Worm (Caenorhabditis elegans): Measurements from ENCODE around the gene Y22D7AR.2.

Gene Y22D7AR.2

ce11 chrIII:1733412-1733811 lies 27.7 kb downstream of the Y22D7AR.2 start:
- TF ChIP-seq ztf-23 (GFP tag; IDR thresholded peaks at IDR 0.05) (no peak), cog-1 (tag; optimal IDR thresholded peaks at IDR 0.05) (no peak), klf-2 (GFP tag; conservative IDR thresholded peaks at IDR 0.05) (no peak)

ce11 chrIII:1743081-1743480 lies 37.3 kb downstream of the Y22D7AR.2 start:
- no peak for TF ChIP-seq ztf-23 (GFP tag; IDR thresholded peaks at IDR 0.05)
- no peak for TF ChIP-seq med-1 (GFP tag; optimal IDR thresholded peaks at IDR 0.05; ENCODE audit: insufficient read depth)
- no peak for TF ChIP-seq flt-1 (GFP tag; IDR thresholded peaks at IDR 0.05)
- no peak for TF ChIP-seq ref-1 (GFP tag; conservative IDR thresholded peaks at IDR 0.05)
- no peak for TF ChIP-seq tab-1 (GFP tag; IDR thresholded peaks at IDR 0.05)
- TF ChIP-seq klf-2 (GFP tag; conservative IDR thresholded peaks at IDR 0.05): no peak
- no peak for TF ChIP-seq T22C8.4 (GFP tag; IDR thresholded peaks at IDR 0.05)
- no peak for TF ChIP-seq cog-1 (tag; optimal IDR thresholded peaks at IDR 0.05)
- no peak for TF ChIP-seq ztf-29 (GFP tag; IDR thresholded peaks at IDR 0.05)

DNA sequence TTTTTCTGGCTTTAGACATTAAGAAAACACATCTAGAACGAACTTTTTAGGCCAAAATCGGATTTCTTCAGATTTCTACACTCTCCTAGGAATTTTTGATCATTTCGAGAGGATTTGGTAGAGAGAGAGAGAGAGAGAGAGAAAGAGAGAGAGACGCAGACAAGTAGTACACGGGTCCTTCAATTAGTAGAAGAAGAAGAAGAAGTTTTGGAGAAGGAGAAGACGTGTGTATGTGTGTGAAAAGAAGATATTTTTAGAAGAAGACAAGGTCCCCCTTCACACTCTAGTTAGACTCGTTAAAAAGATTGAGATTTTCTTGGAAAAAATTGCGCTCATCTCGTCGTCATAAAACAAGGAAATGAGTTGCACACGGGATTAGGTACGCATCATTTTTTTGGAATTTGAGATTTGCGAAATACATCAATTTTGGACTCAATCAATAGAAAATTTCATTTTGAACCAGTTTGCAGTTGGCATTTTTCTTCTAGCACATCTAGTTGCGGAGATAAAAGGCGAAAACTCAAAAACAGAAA lies 37.8 kb downstream of the Y22D7AR.2 start:
- TF ChIP-seq ref-1 (GFP tag; conservative IDR thresholded peaks at IDR 0.05) (no peak), cog-1 (tag; optimal IDR thresholded peaks at IDR 0.05) (no peak), klf-2 (GFP tag; conservative IDR thresholded peaks at IDR 0.05) (no peak), ztf-29 (GFP tag; IDR thresholded peaks at IDR 0.05) (no peak), T22C8.4 (GFP tag; IDR thresholded peaks at IDR 0.05) (no peak), tab-1 (GFP tag; IDR thresholded peaks at IDR 0.05) (no peak)

- TF ChIP-seq flt-1 (GFP tag; IDR thresholded peaks at IDR 0.05) (no peak), T22C8.4 (GFP tag; IDR thresholded peaks at IDR 0.05) (no peak), ztf-29 (GFP tag; IDR thresholded peaks at IDR 0.05) (no peak), ref-1 (GFP tag; conservative IDR thresholded peaks at IDR 0.05) (no peak), cog-1 (tag; optimal IDR thresholded peaks at IDR 0.05) (no peak), tab-1 (GFP tag; IDR thresholded peaks at IDR 0.05) (no peak), med-1 (GFP tag; optimal IDR thresholded peaks at IDR 0.05; ENCODE audit: insufficient read depth) (no peak), klf-2 (GFP tag; conservative IDR thresholded peaks at IDR 0.05) (no peak), ztf-23 (GFP tag; IDR thresholded peaks at IDR 0.05) (no peak)
These were observed 38.7 kb downstream of the Y22D7AR.2 start for ce11 chrIII:1744486-1744885.

ce11 chrIII:1745450-1746127 lies 39.8 kb downstream of the Y22D7AR.2 start:
- TF ChIP-seq cog-1 (tag; optimal IDR thresholded peaks at IDR 0.05): no peak
- TF ChIP-seq flt-1 (GFP tag; IDR thresholded peaks at IDR 0.05): no peak
- TF ChIP-seq klf-2 (GFP tag; conservative IDR thresholded peaks at IDR 0.05): no peak
- no peak for TF ChIP-seq ztf-23 (GFP tag; IDR thresholded peaks at IDR 0.05)
- TF ChIP-seq tab-1 (GFP tag; IDR thresholded peaks at IDR 0.05): no peak
- no peak for TF ChIP-seq T22C8.4 (GFP tag; IDR thresholded peaks at IDR 0.05)
- TF ChIP-seq med-1 (GFP tag; optimal IDR thresholded peaks at IDR 0.05; ENCODE audit: insufficient read depth): no peak

DNA sequence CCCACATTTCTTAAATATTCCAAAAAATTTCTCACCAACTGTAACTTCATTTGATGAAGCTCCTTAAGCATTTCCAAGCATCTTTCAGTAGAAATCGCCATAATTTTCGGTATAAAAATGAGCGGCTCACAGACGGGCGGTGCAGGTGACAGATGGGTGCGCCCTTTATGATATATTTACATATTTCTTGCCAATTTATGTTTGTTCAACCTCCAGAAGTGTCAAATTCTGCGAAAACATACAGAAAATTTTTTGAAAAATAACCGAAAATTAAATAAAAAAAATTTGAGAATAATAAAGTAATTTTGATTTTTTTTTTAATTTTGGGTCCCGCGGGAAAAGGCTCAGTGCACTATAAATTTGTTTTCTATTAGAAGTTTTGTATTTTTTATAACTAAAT lies 49.1 kb downstream of the Y22D7AR.2 start, which contains the start of gene Y46E12A.3:
Gene Y46E12A.3 (minus strand): TSS at position 101 of the 400 bp plus-strand sequence.
- TF ChIP-seq ref-1 (GFP tag; conservative IDR thresholded peaks at IDR 0.05): no peak
- no peak for TF ChIP-seq tab-1 (GFP tag; IDR thresholded peaks at IDR 0.05)
- no peak for TF ChIP-seq T22C8.4 (GFP tag; IDR thresholded peaks at IDR 0.05)
- no peak for TF ChIP-seq med-1 (GFP tag; optimal IDR thresholded peaks at IDR 0.05; ENCODE audit: insufficient read depth)
- TF ChIP-seq ztf-29 (GFP tag; IDR thresholded peaks at IDR 0.05): no peak
- no peak for TF ChIP-seq ztf-23 (GFP tag; IDR thresholded peaks at IDR 0.05)
- no peak for TF ChIP-seq klf-2 (GFP tag; conservative IDR thresholded peaks at IDR 0.05)
- TF ChIP-seq flt-1 (GFP tag; IDR thresholded peaks at IDR 0.05): no peak
- TF ChIP-seq cog-1 (tag; optimal IDR thresholded peaks at IDR 0.05): no peak

ce11 chrIII:1758151-1758550 lies 52.4 kb downstream of the Y22D7AR.2 start, which contains the start of gene Y46E12A.5:
TSS of gene Y46E12A.5 (minus strand) at chrIII:1758251.
- TF ChIP-seq ztf-23 (GFP tag; IDR thresholded peaks at IDR 0.05) (no peak), klf-2 (GFP tag; conservative IDR thresholded peaks at IDR 0.05) (no peak), cog-1 (tag; optimal IDR thresholded peaks at IDR 0.05) (no peak), flt-1 (GFP tag; IDR thresholded peaks at IDR 0.05) (no peak), T22C8.4 (GFP tag; IDR thresholded peaks at IDR 0.05) (no peak), med-1 (GFP tag; optimal IDR thresholded peaks at IDR 0.05; ENCODE audit: insufficient read depth) (no peak), ref-1 (GFP tag; conservative IDR thresholded peaks at IDR 0.05) (no peak), ztf-29 (GFP tag; IDR thresholded peaks at IDR 0.05) (no peak), tab-1 (GFP tag; IDR thresholded peaks at IDR 0.05) (no peak)

- TF ChIP-seq med-1 (GFP tag; optimal IDR thresholded peaks at IDR 0.05; ENCODE audit: insufficient read depth) (no peak), tab-1 (GFP tag; IDR thresholded peaks at IDR 0.05) (no peak), cog-1 (tag; optimal IDR thresholded peaks at IDR 0.05) (no peak), ztf-23 (GFP tag; IDR thresholded peaks at IDR 0.05) (no peak), klf-2 (GFP tag; conservative IDR thresholded peaks at IDR 0.05) (no peak), ztf-29 (GFP tag; IDR thresholded peaks at IDR 0.05) (no peak), ref-1 (GFP tag; conservative IDR thresholded peaks at IDR 0.05) (no peak), flt-1 (GFP tag; IDR thresholded peaks at IDR 0.05) (no peak), T22C8.4 (GFP tag; IDR thresholded peaks at IDR 0.05) (no peak)
These were observed 52.9 kb downstream of the Y22D7AR.2 start, which contains the start of gene Y46E12A.2 for ce11 chrIII:1758632-1759031. TSS of gene Y46E12A.2 (plus strand) at chrIII:1758932.

ce11 chrIII:1763222-1763621 lies 57.5 kb downstream of the Y22D7AR.2 start, which contains the start of gene cnc-6:
TSS of gene cnc-6 (plus strand) at chrIII:1763522.
- TF ChIP-seq ztf-29 (GFP tag; IDR thresholded peaks at IDR 0.05): no peak
- no peak for TF ChIP-seq med-1 (GFP tag; optimal IDR thresholded peaks at IDR 0.05; ENCODE audit: insufficient read depth)
- no peak for TF ChIP-seq flt-1 (GFP tag; IDR thresholded peaks at IDR 0.05)
- no peak for TF ChIP-seq cog-1 (tag; optimal IDR thresholded peaks at IDR 0.05)
- TF ChIP-seq ztf-23 (GFP tag; IDR thresholded peaks at IDR 0.05): no peak
- TF ChIP-seq tab-1 (GFP tag; IDR thresholded peaks at IDR 0.05): no peak
- TF ChIP-seq klf-2 (GFP tag; conservative IDR thresholded peaks at IDR 0.05): no peak
- no peak for TF ChIP-seq ref-1 (GFP tag; conservative IDR thresholded peaks at IDR 0.05)

Measured in whole organism, midembryonic.